Fruit fly (Drosophila melanogaster) whole organism, adult: Measurements from ENCODE around the gene CG7650.

Experiments
- CG12768 ChIP-seq: fragments of 200-800 bp; sonication (Bioruptor generic); optimal IDR thresholded peaks from 2 replicates; lab custom pipeline; 2017; ENCODE audit warnings: missing biosample characterization, missing genetic modification characterization, mild to moderate bottlenecking, moderate library complexity, missing genetic modification reagents
- CG14711 ChIP-seq: fragments of 200-800 bp; sonication (Bioruptor generic); optimal IDR thresholded peaks from 2 replicates; lab custom pipeline; 2018; ENCODE audit warnings: missing biosample characterization, mild to moderate bottlenecking, missing genetic modification characterization, moderate library complexity
- CG1620 ChIP-seq: fragments of 200-800 bp; sonication (Bioruptor generic); optimal IDR thresholded peaks from 2 replicates; lab custom pipeline; 2016; ENCODE audit warnings: missing biosample characterization, missing genetic modification characterization
- CG5204 ChIP-seq: fragments of 200-800 bp; sonication (Bioruptor generic); optimal IDR thresholded peaks from 2 replicates; lab custom pipeline; 2016; ENCODE audit warnings: missing biosample characterization, missing genetic modification characterization
- CG7101 ChIP-seq: fragments of 200-800 bp; sonication (Bioruptor generic); optimal IDR thresholded peaks from 2 replicates; lab custom pipeline; 2018; ENCODE audit warnings: missing biosample characterization, mild to moderate bottlenecking, missing genetic modification characterization, moderate library complexity
- Clk ChIP-seq: fragments of 200-800 bp; sonication (Bioruptor generic); optimal IDR thresholded peaks from 2 replicates; lab custom pipeline; 2017; ENCODE audit warnings: missing biosample characterization, missing genetic modification characterization
- Crg-1 ChIP-seq: fragments of 200-800 bp; sonication (Bioruptor generic); optimal IDR thresholded peaks from 2 replicates; lab custom pipeline; 2016; ENCODE audit warnings: missing biosample characterization, missing genetic modification characterization
- Hr96 ChIP-seq: fragments of 200-800 bp; sonication (Bioruptor generic); optimal IDR thresholded peaks from 2 replicates; lab custom pipeline; 2016; ENCODE audit warnings: missing biosample characterization, missing genetic modification characterization
- Mnt ChIP-seq: fragments of 200-800 bp; sonication (Bioruptor generic); optimal IDR thresholded peaks from 2 replicates; lab custom pipeline; 2016; ENCODE audit warnings: missing biosample characterization, mild to moderate bottlenecking, missing genetic modification characterization
- bab1 ChIP-seq: fragments of 200-800 bp; sonication (Bioruptor generic); optimal IDR thresholded peaks from 3 replicates; lab custom pipeline; 2019; ENCODE audit warnings: missing biosample characterization, mild to moderate bottlenecking, missing genetic modification characterization, moderate library complexity
- cic ChIP-seq: fragments of 200-800 bp; sonication (Bioruptor generic); optimal IDR thresholded peaks from 2 replicates; lab custom pipeline; 2017; ENCODE audit warnings: missing biosample characterization, mild to moderate bottlenecking, missing genetic modification characterization, moderate library complexity
- cnc ChIP-seq, 2 experiments: fragments of >200 bp; optimal IDR thresholded peaks; 2 replicates each; lab custom pipeline; 2017
- kay ChIP-seq: fragments of 200-800 bp; sonication (Bioruptor generic); peaks from one replicate; lab custom pipeline; 2016; ENCODE audit warnings: missing biosample characterization, missing genetic modification characterization, borderline replicate concordance
- ovo ChIP-seq: fragments of 200-800 bp; sonication (Bioruptor generic); optimal IDR thresholded peaks from 2 replicates; lab custom pipeline; 2016; ENCODE audit warnings: missing biosample characterization, missing genetic modification characterization
- pad ChIP-seq: fragments of 200-800 bp; sonication (Bioruptor generic); optimal IDR thresholded peaks from 3 replicates; lab custom pipeline; 2017; ENCODE audit warnings: missing biosample characterization, missing genetic modification characterization, mild to moderate bottlenecking, moderate library complexity, missing genetic modification reagents
- tj ChIP-seq: fragments of 200-800 bp; sonication (Bioruptor generic); optimal IDR thresholded peaks from 3 replicates; lab custom pipeline; 2017; ENCODE audit warnings: missing biosample characterization, mild to moderate bottlenecking, missing genetic modification characterization, moderate library complexity
- toe ChIP-seq: fragments of 200-800 bp; sonication (Bioruptor generic); optimal IDR thresholded peaks from 2 replicates; lab custom pipeline; 2016; ENCODE audit warnings: missing biosample characterization, missing genetic modification characterization

The CG7650 gene

DNA sequence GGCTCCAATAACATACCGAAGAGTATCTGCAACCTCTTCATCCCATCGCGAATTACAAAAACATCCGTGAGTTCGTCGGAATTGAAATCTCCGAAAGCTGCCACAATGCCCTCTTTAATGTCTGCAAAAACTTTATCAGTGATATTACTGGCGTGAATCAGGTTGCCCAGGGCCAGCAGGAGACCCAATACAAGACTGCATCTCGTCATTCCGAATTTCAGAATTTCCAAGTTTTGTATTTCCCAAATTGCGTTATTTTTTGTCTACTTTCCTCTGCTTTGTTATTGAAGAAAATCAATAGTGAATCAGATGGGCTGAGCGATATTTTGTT is 47.5 kb downstream of the CG7650 start:
- TF ChIP-seq ovo (GFP tag; lab: Kevin White, UChicago) (no peak), kay (GFP tag; lab: Kevin White, UChicago) (no peak), tj (no peak), CG12768 (no peak), CG14711 (tag; lab: Kevin White, UChicago) (no peak), CG5204 (GFP tag; lab: Kevin White, UChicago) (no peak), cnc (optimal IDR thresholded peaks at IDR 0.05; lab: Kevin White, UChicago) (no peak), pad (GFP tag; lab: Kevin White, UChicago) (no peak), bab1 (no peak), Mnt (GFP tag; lab: Kevin White, UChicago) (no peak), CG7101 (tag; lab: Kevin White, UChicago) (no peak), toe (no peak), Hr96 (GFP tag; lab: Kevin White, UChicago) (no peak), Clk (GFP tag; lab: Kevin White, UChicago) (no peak), Crg-1 (GFP tag; lab: Kevin White, UChicago) (no peak), cic (GFP tag; lab: Kevin White, UChicago) (no peak), CG1620 (GFP tag; lab: Kevin White, UChicago) (no peak)
